Worm (Caenorhabditis elegans) whole organism, L4 larva: ENCODE measurements around the gene acs-1.

ENCODE experiments used
- F26F4.8 ChIP-seq: fragments of 200-800 bp; sonication (Bioruptor generic); conservative IDR thresholded peaks from 2 replicates; pipeline ENCODE4 v1.3.6; 2022; ENCODE audit warnings: missing genetic modification characterization, missing compliant biosample characterization
- F44E2.7 ChIP-seq: fragments of 200-800 bp; sonication (Bioruptor generic); IDR thresholded peaks from 2 replicates; pipeline ENCODE4 v2.1.2; 2022; ENCODE audit warnings: missing genetic modification characterization, missing compliant biosample characterization
- F49E8.2 ChIP-seq: sonication (generic microtip); optimal IDR thresholded peaks from 2 replicates; lab custom pipeline; 2016; ENCODE audit warnings: missing compliant biosample characterization, mild to moderate bottlenecking, missing genetic modification characterization, borderline replicate concordance
- R02D3.7 ChIP-seq: fragments of 150-350 bp; sonication (generic microtip); optimal IDR thresholded peaks from 3 replicates; lab custom pipeline; 2014; ENCODE audit warnings: missing biosample characterization, missing genetic modification characterization
- T26A8.4 ChIP-seq: fragments of 200-800 bp; sonication (Bioruptor generic); IDR thresholded peaks from 2 replicates; pipeline ENCODE4 v1.3.6; 2022; ENCODE audit warnings: missing genetic modification characterization, missing compliant biosample characterization
- Y105C5A.15 ChIP-seq: fragments of 200-800 bp; sonication (Bioruptor generic); IDR thresholded peaks from 2 replicates; pipeline ENCODE4 v1.3.6; 2022; ENCODE audit warnings: missing genetic modification characterization, missing compliant biosample characterization
- ZK546.5 ChIP-seq, 2 experiments: sonication (generic microtip); optimal IDR thresholded peaks; 2 replicates each; lab custom pipeline; 2017; ENCODE audit warnings: missing biosample characterization in 2 of 2, missing genetic modification characterization in 2 of 2
- ceh-20 ChIP-seq: fragments of 200-800 bp; sonication (Bioruptor generic); IDR thresholded peaks from 2 replicates; pipeline ENCODE4 v1.3.6; 2022; ENCODE audit warnings: missing genetic modification reagents, missing genetic modification characterization, missing compliant biosample characterization
- ceh-28 ChIP-seq: fragments of 150-350 bp; optimal IDR thresholded peaks from 2 replicates; lab custom pipeline; 2014; ENCODE audit warnings: missing biosample characterization, missing genetic modification reagents, missing genetic modification characterization
- ceh-82 ChIP-seq: sonication (generic microtip); optimal IDR thresholded peaks from 2 replicates; lab custom pipeline; 2017; ENCODE audit warnings: missing biosample characterization, missing genetic modification characterization
- daf-12 ChIP-seq: fragments of 150-350 bp; optimal IDR thresholded peaks from 2 replicates; lab custom pipeline; 2014; ENCODE audit warnings: missing biosample characterization, missing genetic modification reagents, missing genetic modification characterization
- daf-16 ChIP-seq, 3 experiments: sonication (generic microtip); optimal IDR thresholded peaks; 2 replicates each; lab custom pipeline; 2016 to 2017; ENCODE audit warnings: missing genetic modification characterization in 3 of 3, missing genetic modification reagents in 3 of 3, mild to moderate bottlenecking in 2 of 3, missing compliant biosample characterization in 2 of 3, missing biosample characterization in 1 of 3, moderate library complexity in 1 of 3
- daf-19 ChIP-seq: fragments of 200-800 bp; sonication (Bioruptor generic); conservative IDR thresholded peaks from 2 replicates; pipeline ENCODE4 v1.3.6; 2022; ENCODE audit warnings: missing genetic modification characterization, missing compliant biosample characterization
- dmd-6 ChIP-seq: fragments of 200-800 bp; sonication (Bioruptor generic); IDR thresholded peaks from 2 replicates; pipeline ENCODE4 v1.3.6; 2022; ENCODE audit warnings: missing genetic modification reagents, missing genetic modification characterization, missing compliant biosample characterization
- dmd-9 ChIP-seq: fragments of 200-800 bp; sonication (Bioruptor generic); IDR thresholded peaks from 2 replicates; pipeline ENCODE4 v1.3.6; 2022; ENCODE audit warnings: missing genetic modification reagents, missing genetic modification characterization, missing compliant biosample characterization
- dpl-1 ChIP-seq: fragments of 150-350 bp; optimal IDR thresholded peaks from 2 replicates; lab custom pipeline; 2014; ENCODE audit warnings: missing biosample characterization, missing genetic modification reagents, missing genetic modification characterization
- duxl-1 ChIP-seq: sonication (generic microtip); optimal IDR thresholded peaks from 2 replicates; lab custom pipeline; 2016; ENCODE audit warnings: mild to moderate bottlenecking, missing genetic modification characterization, moderate library complexity, missing compliant biosample characterization; ENCODE audit not compliant: poor library complexity
- dve-1 ChIP-seq: sonication (generic microtip); optimal IDR thresholded peaks from 2 replicates; lab custom pipeline; 2017; ENCODE audit warnings: antibody characterized with exemption, mild to moderate bottlenecking, missing genetic modification characterization, missing compliant biosample characterization; ENCODE audit not compliant: insufficient read depth
- egl-27 ChIP-seq: sonication (generic microtip); optimal IDR thresholded peaks from 3 replicates; lab custom pipeline; 2017; ENCODE audit warnings: missing biosample characterization, missing genetic modification reagents, missing genetic modification characterization
- fos-1 ChIP-seq: fragments of 150-350 bp; optimal IDR thresholded peaks from 2 replicates; lab custom pipeline; 2014; ENCODE audit warnings: missing biosample characterization, missing genetic modification characterization
- gei-8 ChIP-seq: fragments of 200-800 bp; sonication (Bioruptor generic); optimal IDR thresholded peaks from 2 replicates; lab custom pipeline; 2018; ENCODE audit warnings: mild to moderate bottlenecking, missing genetic modification characterization, missing compliant biosample characterization
- hlh-11 ChIP-seq: fragments of 200-800 bp; sonication (Bioruptor generic); optimal IDR thresholded peaks from 2 replicates; lab custom pipeline; 2018; ENCODE audit warnings: mild to moderate bottlenecking, missing genetic modification characterization, missing compliant biosample characterization
- hmg-1.1 ChIP-seq: fragments of 200-800 bp; sonication (Bioruptor generic); IDR thresholded peaks from 2 replicates; pipeline ENCODE4 v1.3.6; 2022; ENCODE audit warnings: missing genetic modification reagents, missing genetic modification characterization, missing compliant biosample characterization
- jun-1 ChIP-seq: fragments of 150-350 bp; optimal IDR thresholded peaks from 2 replicates; lab custom pipeline; 2014; ENCODE audit warnings: missing biosample characterization, missing genetic modification reagents, missing genetic modification characterization
- lin-1 ChIP-seq: fragments of 200-800 bp; sonication (Bioruptor generic); IDR thresholded peaks from 2 replicates; pipeline ENCODE4 v1.3.6; 2022; ENCODE audit warnings: missing genetic modification reagents, missing genetic modification characterization, missing compliant biosample characterization
- lin-15B ChIP-seq: fragments of 150-350 bp; sonication (generic microtip); optimal IDR thresholded peaks from 3 replicates; lab custom pipeline; 2014; ENCODE audit warnings: missing biosample characterization, missing genetic modification characterization
- madf-9 ChIP-seq: fragments of 200-800 bp; sonication (Bioruptor generic); conservative IDR thresholded peaks from 2 replicates; pipeline ENCODE4 v1.3.6; 2022; ENCODE audit warnings: missing genetic modification reagents, missing genetic modification characterization, missing compliant biosample characterization
- mep-1 ChIP-seq: fragments of 150-350 bp; sonication (generic microtip); optimal IDR thresholded peaks from 3 replicates; lab custom pipeline; 2014; ENCODE audit warnings: missing biosample characterization, missing genetic modification characterization
- mxl-3 ChIP-seq: fragments of 200-800 bp; sonication (Bioruptor generic); optimal IDR thresholded peaks from 2 replicates; lab custom pipeline; 2018; ENCODE audit warnings: mild to moderate bottlenecking, missing genetic modification characterization, missing compliant biosample characterization
- nhr-10 ChIP-seq: fragments of 150-350 bp; optimal IDR thresholded peaks from 2 replicates; lab custom pipeline; 2014; ENCODE audit warnings: missing biosample characterization, missing genetic modification characterization
- nhr-25 ChIP-seq: sonication (generic microtip); optimal IDR thresholded peaks from 2 replicates; lab custom pipeline; 2017; ENCODE audit warnings: missing genetic modification characterization, mild to moderate bottlenecking, missing compliant biosample characterization, antibody characterized with exemption, moderate library complexity, borderline replicate concordance; ENCODE audit not compliant: insufficient read depth
- nhr-28 ChIP-seq: fragments of 150-350 bp; optimal IDR thresholded peaks from 2 replicates; lab custom pipeline; 2014; ENCODE audit warnings: missing biosample characterization, missing genetic modification characterization
- nhr-48 ChIP-seq: sonication (generic microtip); optimal IDR thresholded peaks from 2 replicates; lab custom pipeline; 2016; ENCODE audit warnings: mild to moderate bottlenecking, missing genetic modification characterization, missing compliant biosample characterization
- nhr-6 ChIP-seq: fragments of 150-350 bp; optimal IDR thresholded peaks from 2 replicates; lab custom pipeline; 2014; ENCODE audit warnings: missing biosample characterization, missing genetic modification characterization
- nhr-76 ChIP-seq: fragments of 150-350 bp; optimal IDR thresholded peaks from 2 replicates; lab custom pipeline; 2014; ENCODE audit warnings: missing biosample characterization, missing genetic modification characterization
- nhr-77 ChIP-seq: fragments of 150-350 bp; optimal IDR thresholded peaks from 2 replicates; lab custom pipeline; 2014; ENCODE audit warnings: missing biosample characterization, missing genetic modification characterization
- pha-4 ChIP-seq, 2 experiments: fragments of 150-350 bp in 1 of 2; fragments of 200-800 bp in 1 of 2; sonication (Bioruptor generic) in 1 of 2; IDR thresholded peaks in 1 of 2; optimal IDR thresholded peaks in 1 of 2; 2 replicates each; pipeline versions ENCODE4 v1.3.6 to Lab custom; 2014 to 2022; ENCODE audit warnings: missing genetic modification characterization in 2 of 2, missing genetic modification reagents in 2 of 2, missing biosample characterization in 1 of 2, missing compliant biosample characterization in 1 of 2
- pqm-1 ChIP-seq: sonication (generic microtip); optimal IDR thresholded peaks from 2 replicates; lab custom pipeline; 2017; ENCODE audit warnings: missing biosample characterization, missing genetic modification characterization
- rbr-2 ChIP-seq: sonication (generic microtip); optimal IDR thresholded peaks from 2 replicates; lab custom pipeline; 2016; ENCODE audit warnings: missing genotype, missing genetic modification characterization, missing compliant biosample characterization
- sdz-12 ChIP-seq: fragments of 200-800 bp; sonication (Bioruptor generic); optimal IDR thresholded peaks from 2 replicates; lab custom pipeline; 2018; ENCODE audit warnings: mild to moderate bottlenecking, missing genetic modification characterization, missing compliant biosample characterization
- set-16 ChIP-seq: fragments of 200-800 bp; sonication (Bioruptor generic); IDR thresholded peaks from 2 replicates; pipeline ENCODE4 v1.3.6; 2022; ENCODE audit warnings: missing genetic modification reagents, missing genetic modification characterization, missing compliant biosample characterization
- skn-1 ChIP-seq: fragments of 150-350 bp; optimal IDR thresholded peaks from 2 replicates; lab custom pipeline; 2014; ENCODE audit warnings: missing biosample characterization, missing genetic modification characterization
- spr-3 ChIP-seq: fragments of 200-800 bp; sonication (Bioruptor generic); optimal IDR thresholded peaks from 2 replicates; lab custom pipeline; 2018; ENCODE audit warnings: mild to moderate bottlenecking, missing genetic modification characterization, missing compliant biosample characterization
- tra-1 ChIP-seq: fragments of 200-800 bp; sonication (Bioruptor generic); IDR thresholded peaks from 2 replicates; pipeline ENCODE4 v1.3.6; 2022; ENCODE audit warnings: missing genetic modification reagents, missing genetic modification characterization, missing compliant biosample characterization
- unc-39 ChIP-seq: sonication (generic microtip); optimal IDR thresholded peaks from 2 replicates; lab custom pipeline; 2017; ENCODE audit warnings: missing biosample characterization, missing genetic modification characterization
- unc-62 ChIP-seq, 3 experiments: fragments of 150-350 bp in 1 of 3; sonication (generic microtip); optimal IDR thresholded peaks in 2 of 3; peaks in 1 of 3; 1 replicate in 1 of 3; 2 replicates in 2 of 3; lab custom pipeline; 2014 to 2017; ENCODE audit warnings: missing biosample characterization in 3 of 3, missing genetic modification characterization in 3 of 3, missing genetic modification reagents in 3 of 3, missing genotype in 1 of 3
- zfp-3 ChIP-seq: fragments of 200-800 bp; sonication (Bioruptor generic); conservative IDR thresholded peaks from 2 replicates; pipeline ENCODE4 v1.3.6; 2022; ENCODE audit warnings: missing genetic modification reagents, missing genetic modification characterization, missing compliant biosample characterization
- zip-11 ChIP-seq: fragments of 200-800 bp; sonication (Bioruptor generic); IDR thresholded peaks from 2 replicates; pipeline ENCODE4 v1.3.6; 2022; ENCODE audit warnings: missing genetic modification characterization, missing compliant biosample characterization
- ztf-7 ChIP-seq: fragments of 150-350 bp; optimal IDR thresholded peaks from 2 replicates; lab custom pipeline; 2014; ENCODE audit warnings: missing biosample characterization, missing genetic modification characterization

acs-1 gene

DNA sequence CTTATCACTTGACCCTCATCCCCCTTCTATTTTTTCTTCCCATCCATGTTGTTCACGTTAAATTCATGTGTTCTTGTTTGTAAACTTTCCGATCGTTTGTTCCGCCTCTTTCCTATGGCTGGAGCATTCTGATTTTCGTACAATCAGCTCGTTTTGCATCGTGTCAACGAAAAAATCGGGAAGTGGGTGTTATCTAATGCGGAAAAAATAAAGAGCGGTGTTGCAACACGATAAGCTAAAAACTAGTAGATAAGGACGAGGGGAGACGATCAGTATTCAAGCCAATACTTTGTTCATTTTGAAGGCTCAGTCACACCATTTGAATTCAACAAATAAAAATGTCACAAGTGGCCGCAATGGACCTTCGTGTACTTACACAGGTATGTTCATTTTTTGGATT lies at the start of gene acs-1:
TSS of gene acs-1 (plus strand) at position 233 of the 400 bp plus-strand sequence.
- TF ChIP-seq zfp-3 (GFP tag; lab: Robert Waterston, UW) = no peak
- TF ChIP-seq rbr-2 (tag; lab: Kevin White, UChicago) = no peak
- no peak for TF ChIP-seq T26A8.4 (GFP tag; lab: Robert Waterston, UW)
- no peak for TF ChIP-seq duxl-1
- peak; percentile 54; the same call in 1 of the 2 replicates for TF ChIP-seq tra-1 (GFP tag; lab: Robert Waterston, UW)
- no peak for TF ChIP-seq R02D3.7 (tag; lab: Kevin White, UChicago)
- TF ChIP-seq mxl-3 (GFP tag; lab: Kevin White, UChicago) = peak; percentile 52
- no peak for TF ChIP-seq daf-12 (tag; lab: Kevin White, UChicago)
- no peak for TF ChIP-seq jun-1 (tag; lab: Kevin White, UChicago)
- TF ChIP-seq zip-11 (GFP tag; lab: Robert Waterston, UW) = no peak
- TF ChIP-seq fos-1 = no peak
- TF ChIP-seq hlh-11 (tag; lab: Kevin White, UChicago) = peak; percentile 86
- TF ChIP-seq spr-3 (GFP tag; lab: Kevin White, UChicago) = no peak
- TF ChIP-seq daf-16 (GFP tag; optimal IDR thresholded peaks at IDR 0.05; lab: Kevin White, UChicago) = no peak
- peak; percentile 69 for TF ChIP-seq daf-16 (tag; optimal IDR thresholded peaks at IDR 0.05; lab: Kevin White, UChicago)
- no peak for TF ChIP-seq set-16
- TF ChIP-seq daf-19 (GFP tag; lab: Robert Waterston, UW) = no peak
- no peak for TF ChIP-seq nhr-76
- no peak for TF ChIP-seq pha-4 (GFP tag; IDR thresholded peaks at IDR 0.05; lab: Robert Waterston, UW)
- no peak for TF ChIP-seq pha-4 (tag; optimal IDR thresholded peaks at IDR 0.05; lab: Kevin White, UChicago)
- TF ChIP-seq mep-1 (tag; lab: Kevin White, UChicago) = no peak
- no peak for TF ChIP-seq lin-15B (tag; lab: Kevin White, UChicago)
- peak; percentile 71 for TF ChIP-seq nhr-28 (tag; lab: Kevin White, UChicago)
- TF ChIP-seq ZK546.5 (tag; optimal IDR thresholded peaks at IDR 0.05; lab: Kevin White, UChicago) = no peak
- TF ChIP-seq nhr-6 (tag; lab: Kevin White, UChicago) = no peak
- TF ChIP-seq egl-27 (tag; lab: Kevin White, UChicago) = no peak
- peak; percentile 89 for TF ChIP-seq dmd-6 (GFP tag; lab: Robert Waterston, UW)
- TF ChIP-seq madf-9 (GFP tag; lab: Robert Waterston, UW) = no peak
- no peak for TF ChIP-seq Y105C5A.15 (GFP tag; lab: Robert Waterston, UW)
- peak; percentile 80 for TF ChIP-seq pqm-1 (tag; lab: Kevin White, UChicago)
- no peak for TF ChIP-seq gei-8 (GFP tag; lab: Kevin White, UChicago)
- no peak for TF ChIP-seq sdz-12 (GFP tag; lab: Kevin White, UChicago)
- TF ChIP-seq dve-1 = peak; percentile 63
- TF ChIP-seq lin-1 (GFP tag; lab: Robert Waterston, UW) = 0 out of 2 replicates have a peak, but pooled peaks have one; percentile 28
- TF ChIP-seq unc-39 (tag; lab: Kevin White, UChicago) = no peak
- peak; percentile 6 for TF ChIP-seq nhr-77 (tag; lab: Kevin White, UChicago)

- TF ChIP-seq nhr-48 (tag; lab: Kevin White, UChicago) = no peak
- no peak for TF ChIP-seq daf-16 (GFP tag; optimal IDR thresholded peaks at IDR 0.05; lab: Kevin White, UChicago)
- peak; percentile 77 for TF ChIP-seq daf-16 (tag; optimal IDR thresholded peaks at IDR 0.05; lab: Kevin White, UChicago)
- TF ChIP-seq spr-3 (GFP tag; lab: Kevin White, UChicago) = no peak
- no peak for TF ChIP-seq skn-1
- peak; percentile 60 for TF ChIP-seq dmd-6 (GFP tag; lab: Robert Waterston, UW)
- no peak for TF ChIP-seq unc-62 (GFP tag; optimal IDR thresholded peaks at IDR 0.05 in 1 of 2; lab: Kevin White, UChicago)
- TF ChIP-seq unc-62 (tag; optimal IDR thresholded peaks at IDR 0.05; lab: Kevin White, UChicago) = no peak
- TF ChIP-seq ztf-7 (tag; lab: Kevin White, UChicago) = no peak
- TF ChIP-seq dpl-1 (GFP tag; lab: Kevin White, UChicago) = peak; percentile 36
- peak; percentile 72 for TF ChIP-seq nhr-28 (tag; lab: Kevin White, UChicago)
- no peak for TF ChIP-seq F49E8.2
- TF ChIP-seq pqm-1 (tag; lab: Kevin White, UChicago) = peak; percentile 90
- no peak for TF ChIP-seq hmg-1.1 (GFP tag; lab: Robert Waterston, UW)
- TF ChIP-seq mep-1 (tag; lab: Kevin White, UChicago) = peak; percentile 18
- no peak for TF ChIP-seq F26F4.8 (GFP tag; lab: Robert Waterston, UW)
- TF ChIP-seq ceh-20 (GFP tag; lab: Robert Waterston, UW) = no peak
- no peak for TF ChIP-seq nhr-10 (tag; lab: Kevin White, UChicago)
- TF ChIP-seq madf-9 (GFP tag; lab: Robert Waterston, UW) = no peak
- TF ChIP-seq F44E2.7 (GFP tag; lab: Robert Waterston, UW) = no peak
- TF ChIP-seq ceh-28 (tag; lab: Kevin White, UChicago) = no peak
- TF ChIP-seq ceh-82 (tag; lab: Kevin White, UChicago) = no peak
- no peak for TF ChIP-seq dmd-9 (GFP tag; lab: Robert Waterston, UW)
- no peak for TF ChIP-seq nhr-25
These were observed 48.8 kb upstream of the acs-1 start for ce11 chrV:6476026-6476425.
